Worm (Caenorhabditis elegans) whole organism, L3 larva: ENCODE results near the gene irld-27.

Experiments
- ZK546.5 ChIP-seq: sonication (generic microtip); optimal IDR thresholded peaks from 2 replicates; lab custom pipeline; 2017; ENCODE audit warnings: missing biosample characterization, missing genetic modification characterization
- ceh-82 ChIP-seq: fragments of 150-350 bp; optimal IDR thresholded peaks from 2 replicates; lab custom pipeline; 2014; ENCODE audit warnings: missing biosample characterization, missing genetic modification characterization
- egl-27 ChIP-seq: sonication (generic microtip); optimal IDR thresholded peaks from 4 replicates; lab custom pipeline; 2017; ENCODE audit warnings: missing biosample characterization, missing genetic modification reagents, missing genetic modification characterization
- elt-3 ChIP-seq, 3 experiments: fragments of 150-350 bp in 1 of 3; sonication (generic microtip) in 2 of 3; optimal IDR thresholded peaks; 2 replicates in 2 of 3; 4 replicates in 1 of 3; lab custom pipeline; 2014 to 2017; ENCODE audit warnings: missing biosample characterization in 3 of 3, missing genetic modification characterization in 3 of 3
- fkh-2 ChIP-seq: fragments of 150-350 bp; optimal IDR thresholded peaks from 2 replicates; lab custom pipeline; 2014; ENCODE audit warnings: missing biosample characterization, missing genetic modification reagents, missing genetic modification characterization
- nhr-12 ChIP-seq: fragments of 150-350 bp; optimal IDR thresholded peaks from 2 replicates; lab custom pipeline; 2014; ENCODE audit warnings: missing biosample characterization, missing genetic modification characterization
- nhr-77 ChIP-seq: fragments of 150-350 bp; optimal IDR thresholded peaks from 2 replicates; lab custom pipeline; 2014; ENCODE audit warnings: missing biosample characterization, missing genetic modification characterization
- skn-1 ChIP-seq: fragments of 150-350 bp; optimal IDR thresholded peaks from 2 replicates; lab custom pipeline; 2014; ENCODE audit warnings: missing biosample characterization, missing genetic modification characterization
- ztf-11 ChIP-seq: fragments of 150-350 bp; optimal IDR thresholded peaks from 2 replicates; lab custom pipeline; 2014; ENCODE audit warnings: missing biosample characterization, missing genetic modification characterization

DNA sequence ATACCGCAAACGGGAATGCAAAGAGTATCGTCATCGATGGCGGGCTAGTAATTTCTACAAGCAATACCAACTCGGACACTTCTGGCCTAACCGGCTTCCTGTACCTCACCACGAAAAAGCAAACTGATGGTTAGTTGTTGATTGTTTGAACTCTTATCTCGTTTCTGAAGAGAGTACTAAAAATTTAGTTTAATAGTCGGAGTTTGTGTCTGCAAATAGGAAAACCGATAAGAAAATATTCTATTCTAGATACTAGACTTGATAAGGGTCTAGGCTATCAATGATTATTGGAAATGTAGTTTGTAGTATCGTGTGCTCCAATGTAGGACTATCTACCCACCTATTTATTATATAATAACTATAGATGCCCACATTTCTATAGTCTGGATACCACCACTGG, 13.3 kb upstream of the irld-27 start:
- TF ChIP-seq egl-27: no peak
- TF ChIP-seq nhr-12 (tag; lab: Kevin White, UChicago): no peak
- no peak for TF ChIP-seq ZK546.5
- no peak for TF ChIP-seq elt-3 (tag; optimal IDR thresholded peaks at IDR 0.05; lab: Kevin White, UChicago)
- TF ChIP-seq ztf-11 (tag; lab: Kevin White, UChicago): no peak
- TF ChIP-seq fkh-2 (tag; lab: Kevin White, UChicago): no peak
- no peak for TF ChIP-seq skn-1 (tag; lab: Kevin White, UChicago)
- TF ChIP-seq nhr-77 (tag; lab: Kevin White, UChicago): no peak
- TF ChIP-seq ceh-82 (tag; lab: Kevin White, UChicago): no peak
